Worm (Caenorhabditis elegans) whole organism, L3 larva: ENCODE data around the gene Y48G9A.9.
"Not testable (repeated sequence)": the region's sequence is repeated elsewhere in the genome, so short reads cannot be mapped to it uniquely, and the experiment has no call there.

Experiments used
- aly-2 ChIP-seq: fragments of 150-350 bp; optimal IDR thresholded peaks from 2 replicates; lab custom pipeline; 2014; ENCODE audit warnings: missing biosample characterization, missing genetic modification characterization
- ama-1 ChIP-seq: fragments of 150-350 bp; optimal IDR thresholded peaks from 2 replicates; lab custom pipeline; 2018
- ceh-16 ChIP-seq: sonication (generic microtip); optimal IDR thresholded peaks from 2 replicates; lab custom pipeline; 2017; ENCODE audit warnings: missing biosample characterization, missing genetic modification characterization
- ceh-82 ChIP-seq: fragments of 150-350 bp; optimal IDR thresholded peaks from 2 replicates; lab custom pipeline; 2014; ENCODE audit warnings: missing biosample characterization, missing genetic modification characterization
- ceh-9 ChIP-seq: sonication (generic microtip); optimal IDR thresholded peaks from 2 replicates; lab custom pipeline; 2018; ENCODE audit warnings: missing biosample characterization, missing genetic modification characterization
- daf-12 ChIP-seq: fragments of 150-350 bp; optimal IDR thresholded peaks from 2 replicates; lab custom pipeline; 2014; ENCODE audit warnings: missing biosample characterization, missing genetic modification reagents, missing genetic modification characterization
- egl-27 ChIP-seq: sonication (generic microtip); optimal IDR thresholded peaks from 4 replicates; lab custom pipeline; 2017; ENCODE audit warnings: missing biosample characterization, missing genetic modification reagents, missing genetic modification characterization
- elt-2 ChIP-seq: sonication (generic microtip); optimal IDR thresholded peaks from 2 replicates; lab custom pipeline; 2016; ENCODE audit warnings: missing genetic modification reagents, mild to moderate bottlenecking, missing genetic modification characterization, missing compliant biosample characterization
- fkh-10 ChIP-seq: sonication (generic microtip); optimal IDR thresholded peaks from 2 replicates; lab custom pipeline; 2017; ENCODE audit warnings: missing biosample characterization, missing genetic modification reagents, missing genetic modification characterization
- hmg-11 ChIP-seq: sonication (generic microtip); optimal IDR thresholded peaks from 2 replicates; lab custom pipeline; 2016; ENCODE audit warnings: missing genetic modification characterization, missing compliant biosample characterization
- jun-1 ChIP-seq: fragments of 150-350 bp; optimal IDR thresholded peaks from 2 replicates; lab custom pipeline; 2014; ENCODE audit warnings: missing biosample characterization, missing genetic modification reagents, missing genetic modification characterization
- lin-39 ChIP-seq: fragments of 150-350 bp; optimal IDR thresholded peaks from 2 replicates; lab custom pipeline; 2018; ENCODE audit warnings: missing biosample characterization, missing genetic modification reagents, missing genetic modification characterization
- lsy-12 ChIP-seq: sonication (generic microtip); optimal IDR thresholded peaks from 2 replicates; lab custom pipeline; 2016; ENCODE audit warnings: mild to moderate bottlenecking, missing genetic modification characterization, missing compliant biosample characterization
- mml-1 ChIP-seq: fragments of 150-350 bp; sonication (generic microtip); optimal IDR thresholded peaks from 3 replicates; lab custom pipeline; 2014; ENCODE audit warnings: missing biosample characterization, missing genetic modification characterization
- nhr-12 ChIP-seq: fragments of 150-350 bp; optimal IDR thresholded peaks from 2 replicates; lab custom pipeline; 2014; ENCODE audit warnings: missing biosample characterization, missing genetic modification characterization
- nhr-23 ChIP-seq: fragments of 150-350 bp; optimal IDR thresholded peaks from 2 replicates; lab custom pipeline; 2014; ENCODE audit warnings: missing biosample characterization, missing genetic modification reagents, missing genetic modification characterization
- nhr-237 ChIP-seq: fragments of 150-350 bp; optimal IDR thresholded peaks from 2 replicates; lab custom pipeline; 2014; ENCODE audit warnings: missing biosample characterization, missing genetic modification characterization
- nhr-25 ChIP-seq: sonication (generic microtip); optimal IDR thresholded peaks from 2 replicates; lab custom pipeline; 2017; ENCODE audit warnings: missing biosample characterization, missing genetic modification characterization
- nhr-67 ChIP-seq: fragments of 150-350 bp; optimal IDR thresholded peaks from 2 replicates; lab custom pipeline; 2014; ENCODE audit warnings: missing biosample characterization, missing genetic modification characterization
- nhr-76 ChIP-seq: fragments of 150-350 bp; sonication (generic microtip); optimal IDR thresholded peaks from 5 replicates; lab custom pipeline; 2014; ENCODE audit warnings: missing biosample characterization, missing genetic modification characterization
- nhr-77 ChIP-seq: fragments of 150-350 bp; optimal IDR thresholded peaks from 2 replicates; lab custom pipeline; 2014; ENCODE audit warnings: missing biosample characterization, missing genetic modification characterization
- pha-4 ChIP-seq: fragments of 150-350 bp; optimal IDR thresholded peaks from 2 replicates; lab custom pipeline; 2014; ENCODE audit warnings: missing biosample characterization, missing genetic modification reagents, missing genetic modification characterization
- sea-2 ChIP-seq: fragments of 150-350 bp; sonication (generic microtip); optimal IDR thresholded peaks from 4 replicates; lab custom pipeline; 2014; ENCODE audit warnings: missing biosample characterization, missing genetic modification reagents, missing genetic modification characterization
- skn-1 ChIP-seq: fragments of 150-350 bp; optimal IDR thresholded peaks from 2 replicates; lab custom pipeline; 2014; ENCODE audit warnings: missing biosample characterization, missing genetic modification characterization
- tbx-2 ChIP-seq: sonication (generic microtip); optimal IDR thresholded peaks from 2 replicates; lab custom pipeline; 2016; ENCODE audit warnings: mild to moderate bottlenecking, missing genetic modification characterization, missing compliant biosample characterization
- unc-39 ChIP-seq: sonication (generic microtip); optimal IDR thresholded peaks from 4 replicates; lab custom pipeline; 2017; ENCODE audit warnings: missing biosample characterization, missing genetic modification characterization
- zag-1 ChIP-seq: fragments of 150-350 bp; optimal IDR thresholded peaks from 2 replicates; lab custom pipeline; 2014; ENCODE audit warnings: missing biosample characterization, missing genetic modification characterization
- ztf-11 ChIP-seq: fragments of 150-350 bp; optimal IDR thresholded peaks from 2 replicates; lab custom pipeline; 2014; ENCODE audit warnings: missing biosample characterization, missing genetic modification characterization
- ztf-4 ChIP-seq: fragments of 150-350 bp; optimal IDR thresholded peaks from 2 replicates; lab custom pipeline; 2014; ENCODE audit warnings: missing biosample characterization, missing genetic modification characterization

Y48G9A.9 gene

ce11 chrIII:2057570-2057969, 34.9 kb upstream of the Y48G9A.9 start, which contains the start of gene Y39A3A.2:
Y39A3A.2 (minus strand) TSS chrIII:2057670.
- TF ChIP-seq aly-2 (tag; lab: Kevin White, UChicago) = no peak
- TF ChIP-seq, all 47 proteins: peak for 0

ce11 chrIII:2060068-2060467, 32.4 kb upstream of the Y48G9A.9 start:
- TF ChIP-seq lin-39 (tag; lab: Kevin White, UChicago) = no peak
- no peak for TF ChIP-seq skn-1 (tag; lab: Kevin White, UChicago)
- TF ChIP-seq daf-12 (tag; lab: Kevin White, UChicago) = no peak
- no peak for TF ChIP-seq unc-39
- TF ChIP-seq tbx-2 (tag; lab: Kevin White, UChicago) = no peak
- no peak for TF ChIP-seq ceh-82 (tag; lab: Kevin White, UChicago)
- TF ChIP-seq fkh-10 (GFP tag; lab: Kevin White, UChicago) = no peak

ce11 chrIII:2060857-2061256, 31.7 kb upstream of the Y48G9A.9 start, which contains the start of gene ins-16:
ins-16 (minus strand) TSS chrIII:2060957.
- no peak for TF ChIP-seq nhr-237 (tag; lab: Kevin White, UChicago)
- TF ChIP-seq nhr-23 (tag; lab: Kevin White, UChicago) = no peak
- TF ChIP-seq nhr-25 (tag; lab: Kevin White, UChicago) = no peak

- no peak for TF ChIP-seq hmg-11 (tag; lab: Kevin White, UChicago)
- TF ChIP-seq zag-1 (tag; lab: Kevin White, UChicago) = no peak
- TF ChIP-seq nhr-76 = no peak
- TF ChIP-seq nhr-77 (tag; lab: Kevin White, UChicago) = no peak
- no peak for TF ChIP-seq ama-1
- TF ChIP-seq jun-1 (tag; lab: Kevin White, UChicago) = no peak
- no peak for TF ChIP-seq mml-1 (tag; lab: Kevin White, UChicago)
- no peak for TF ChIP-seq skn-1 (tag; lab: Kevin White, UChicago)
- no peak for TF ChIP-seq ceh-9
- no peak for TF ChIP-seq lin-39 (tag; lab: Kevin White, UChicago)
- no peak for TF ChIP-seq nhr-67 (tag; lab: Kevin White, UChicago)
- TF ChIP-seq elt-2 (tag; lab: Kevin White, UChicago) = no peak
- no peak for TF ChIP-seq sea-2
- no peak for TF ChIP-seq nhr-23 (tag; lab: Kevin White, UChicago)
Measured at ce11 chrIII:2068248-2068647, 24.3 kb upstream of the Y48G9A.9 start, which contains the start of gene Y39A3A.3. Y39A3A.3 (minus strand) TSS chrIII:2068348.

- no peak for TF ChIP-seq nhr-76
- TF ChIP-seq ztf-4 (tag; lab: Kevin White, UChicago) = no peak
- TF ChIP-seq sea-2 = no peak
Measured at ce11 chrIII:2076546-2077134, 15.9 kb upstream of the Y48G9A.9 start, which contains the start of gene Y39A3A.4. Y39A3A.4 (minus strand) TSS chrIII:2076596.

ce11 chrIII:2082519-2082918, 10.0 kb upstream of the Y48G9A.9 start, which contains the start of gene cpt-3:
cpt-3 (plus strand) TSS chrIII:2082819.
- TF ChIP-seq tbx-2, ceh-82, nhr-77 (tag; lab: Kevin White, UChicago): not testable (repeated sequence)
- TF ChIP-seq, all 47 proteins: peak for 0; not testable (repeated sequence) for 47

- TF ChIP-seq zag-1 (tag; lab: Kevin White, UChicago) (no peak), lsy-12 (no peak), nhr-237 (tag; lab: Kevin White, UChicago) (no peak), pha-4 (tag; lab: Kevin White, UChicago) (no peak), ceh-16 (tag; lab: Kevin White, UChicago) (no peak), ztf-11 (no peak), egl-27 (tag; lab: Kevin White, UChicago) (no peak), nhr-12 (no peak), nhr-76 (no peak)
Measured at ce11 chrIII:2084829-2085228, 7.7 kb upstream of the Y48G9A.9 start.
